Worm (Caenorhabditis elegans) whole organism, L3 larva: ENCODE measurements around the gene rnh-2.

Experiments used
- aly-2 ChIP-seq: fragments of 150-350 bp; optimal IDR thresholded peaks from 2 replicates; lab custom pipeline; 2014; ENCODE audit warnings: missing biosample characterization, missing genetic modification characterization
- ceh-82 ChIP-seq: fragments of 150-350 bp; optimal IDR thresholded peaks from 2 replicates; lab custom pipeline; 2014; ENCODE audit warnings: missing biosample characterization, missing genetic modification characterization
- egl-27 ChIP-seq: sonication (generic microtip); optimal IDR thresholded peaks from 4 replicates; lab custom pipeline; 2017; ENCODE audit warnings: missing biosample characterization, missing genetic modification reagents, missing genetic modification characterization
- elt-3 ChIP-seq, 3 experiments: fragments of 150-350 bp in 1 of 3; sonication (generic microtip) in 2 of 3; optimal IDR thresholded peaks; 2 replicates in 2 of 3; 4 replicates in 1 of 3; lab custom pipeline; 2014 to 2017; ENCODE audit warnings: missing biosample characterization in 3 of 3, missing genetic modification characterization in 3 of 3
- fkh-10 ChIP-seq: sonication (generic microtip); optimal IDR thresholded peaks from 2 replicates; lab custom pipeline; 2017; ENCODE audit warnings: missing biosample characterization, missing genetic modification reagents, missing genetic modification characterization
- fos-1 ChIP-seq: fragments of 150-350 bp; optimal IDR thresholded peaks from 2 replicates; lab custom pipeline; 2014; ENCODE audit warnings: missing biosample characterization, missing genetic modification characterization
- mdl-1 ChIP-seq: fragments of 150-350 bp; optimal IDR thresholded peaks from 2 replicates; lab custom pipeline; 2014; ENCODE audit warnings: missing biosample characterization, missing genetic modification characterization
- nhr-25 ChIP-seq: sonication (generic microtip); optimal IDR thresholded peaks from 2 replicates; lab custom pipeline; 2017; ENCODE audit warnings: missing biosample characterization, missing genetic modification characterization
- nhr-76 ChIP-seq: fragments of 150-350 bp; sonication (generic microtip); optimal IDR thresholded peaks from 5 replicates; lab custom pipeline; 2014; ENCODE audit warnings: missing biosample characterization, missing genetic modification characterization
- pha-4 ChIP-seq: fragments of 150-350 bp; optimal IDR thresholded peaks from 2 replicates; lab custom pipeline; 2014; ENCODE audit warnings: missing biosample characterization, missing genetic modification reagents, missing genetic modification characterization
- snpc-4 ChIP-seq: fragments of 150-350 bp; optimal IDR thresholded peaks from 2 replicates; lab custom pipeline; 2014; ENCODE audit warnings: missing biosample characterization, missing genetic modification characterization
- unc-39 ChIP-seq: sonication (generic microtip); optimal IDR thresholded peaks from 4 replicates; lab custom pipeline; 2017; ENCODE audit warnings: missing biosample characterization, missing genetic modification characterization
- unc-62 ChIP-seq: fragments of 150-350 bp; sonication (generic microtip); optimal IDR thresholded peaks from 4 replicates; lab custom pipeline; 2014; ENCODE audit warnings: missing biosample characterization, missing genetic modification reagents, missing genetic modification characterization
- ztf-11 ChIP-seq: fragments of 150-350 bp; optimal IDR thresholded peaks from 2 replicates; lab custom pipeline; 2014; ENCODE audit warnings: missing biosample characterization, missing genetic modification characterization

DNA sequence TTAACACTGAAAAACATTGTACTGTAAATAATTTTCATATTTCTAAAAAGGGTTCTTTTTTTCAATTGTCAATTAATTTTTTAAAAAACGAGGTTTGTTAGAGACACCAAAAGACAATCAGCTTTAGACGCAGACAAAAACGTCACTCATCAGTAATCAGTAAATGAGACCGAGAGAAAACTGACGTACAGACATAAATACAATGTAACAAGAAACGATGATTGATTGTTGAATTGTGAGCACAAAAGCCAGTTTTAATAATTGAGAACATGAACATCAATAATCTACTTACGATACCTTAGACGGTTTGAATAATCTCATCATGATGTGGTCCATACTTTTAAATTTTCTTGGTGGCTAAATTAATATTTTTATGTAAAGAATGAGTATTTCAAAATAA, 10.2 kb upstream of the rnh-2 start:
- no peak for TF ChIP-seq mdl-1 (tag; lab: Kevin White, UChicago)
- no peak for TF ChIP-seq egl-27 (tag; lab: Kevin White, UChicago)
- TF ChIP-seq elt-3 (tag; optimal IDR thresholded peaks at IDR 0.05; lab: Kevin White, UChicago) = no peak
- TF ChIP-seq nhr-25 (tag; lab: Kevin White, UChicago) = no peak
- TF ChIP-seq nhr-76 (tag; lab: Kevin White, UChicago) = no peak
- no peak for TF ChIP-seq fkh-10 (GFP tag; lab: Kevin White, UChicago)
- no peak for TF ChIP-seq unc-39 (tag; lab: Kevin White, UChicago)
- no peak for TF ChIP-seq ceh-82
- no peak for TF ChIP-seq ztf-11 (tag; lab: Kevin White, UChicago)
- TF ChIP-seq pha-4 = peak; percentile 21
- TF ChIP-seq snpc-4 = no peak
- no peak for TF ChIP-seq fos-1 (tag; lab: Kevin White, UChicago)
- no peak for TF ChIP-seq aly-2 (tag; lab: Kevin White, UChicago)
- no peak for TF ChIP-seq unc-62 (GFP tag; lab: Kevin White, UChicago)
